Fruit fly (Drosophila melanogaster) whole organism, prepupa: Measurements from ENCODE around the gene Lerp.

Experiments
- CG11762 ChIP-seq: fragments of 200-800 bp; sonication (Bioruptor generic); optimal IDR thresholded peaks from 3 replicates; lab custom pipeline; 2016; ENCODE audit warnings: missing biosample characterization, missing genetic modification characterization; ENCODE audit not compliant: insufficient read depth
- CG16779 ChIP-seq: fragments of 200-800 bp; sonication (Bioruptor generic); optimal IDR thresholded peaks from 3 replicates; lab custom pipeline; 2017; ENCODE audit warnings: missing biosample characterization, mild to moderate bottlenecking, missing genetic modification characterization
- CG8319 ChIP-seq: fragments of 200-800 bp; sonication (Bioruptor generic); optimal IDR thresholded peaks from 3 replicates; lab custom pipeline; 2016; ENCODE audit warnings: missing biosample characterization, missing genetic modification characterization
- Hr4 ChIP-seq: fragments of 200-800 bp; sonication (Bioruptor generic); optimal IDR thresholded peaks from 3 replicates; lab custom pipeline; 2016; ENCODE audit warnings: missing biosample characterization, missing genetic modification characterization
- Sox15 ChIP-seq: fragments of 200-800 bp; sonication (Bioruptor generic); optimal IDR thresholded peaks from 3 replicates; lab custom pipeline; 2016; ENCODE audit warnings: missing biosample characterization, missing genetic modification characterization

- TF ChIP-seq Sox15 (GFP tag; lab: Kevin White, UChicago) (no peak), CG16779 (no peak), CG8319 (GFP tag; lab: Kevin White, UChicago) (no peak), CG11762 (GFP tag; lab: Kevin White, UChicago) (no peak), Hr4 (no peak)
These were observed 34.4 kb upstream of the Lerp start for dm6 chr3R:26897302-26897701.
